Worm (Caenorhabditis elegans): ENCODE results near the gene let-19.

- TF ChIP-seq unc-62 (GFP tag; optimal IDR thresholded peaks at IDR 0.05) = no peak
- no peak for TF ChIP-seq ztf-11 (tag; optimal IDR thresholded peaks at IDR 0.05)
- TF ChIP-seq elt-1 (tag; optimal IDR thresholded peaks at IDR 0.05; ENCODE audit: borderline replicate concordance, insufficient read depth) = no peak
- no peak for TF ChIP-seq hlh-1 (tag; optimal IDR thresholded peaks at IDR 0.05)
- TF ChIP-seq mep-1 (tag; optimal IDR thresholded peaks at IDR 0.05) = no peak
- no peak for TF ChIP-seq nhr-237 (tag; optimal IDR thresholded peaks at IDR 0.05)
- TF ChIP-seq blmp-1 (tag; optimal IDR thresholded peaks at IDR 0.05) = no peak
- no peak for TF ChIP-seq snpc-4 (tag; optimal IDR thresholded peaks at IDR 0.05)
- no peak for TF ChIP-seq ces-1 (GFP tag; optimal IDR thresholded peaks at IDR 0.05)
Observed at ce11 chrII:8730960-8731693, 39.6 kb upstream of the let-19 start.

Measured in whole organism, mixed stage, embryonic.